Worm (Caenorhabditis elegans) whole organism, mixed stage, embryonic: ENCODE data around the gene fbxb-24.

Source experiments
- M03D4.4 ChIP-seq: sonication (generic microtip); optimal IDR thresholded peaks from 2 replicates; lab custom pipeline; 2017; ENCODE audit warnings: mild to moderate bottlenecking, missing genetic modification characterization, missing compliant biosample characterization
- bed-3 ChIP-seq: fragments of 200-800 bp; sonication (Bioruptor generic); optimal IDR thresholded peaks from 3 replicates; lab custom pipeline; 2018; ENCODE audit warnings: mild to moderate bottlenecking, missing genetic modification characterization, moderate library complexity, missing compliant biosample characterization
- blmp-1 ChIP-seq: fragments of 150-350 bp; optimal IDR thresholded peaks from 2 replicates; lab custom pipeline; 2014; ENCODE audit warnings: missing biosample characterization, missing genetic modification characterization
- ceh-39 ChIP-seq: fragments of 150-350 bp; optimal IDR thresholded peaks from 2 replicates; lab custom pipeline; 2014; ENCODE audit warnings: missing biosample characterization, missing genetic modification characterization
- ceh-43 ChIP-seq: fragments of 200-800 bp; sonication (Bioruptor generic); optimal IDR thresholded peaks from 2 replicates; lab custom pipeline; 2018; ENCODE audit warnings: mild to moderate bottlenecking, missing genetic modification characterization, moderate library complexity, missing compliant biosample characterization
- ceh-83 ChIP-seq: fragments of 200-800 bp; sonication (Bioruptor generic); optimal IDR thresholded peaks from 2 replicates; lab custom pipeline; 2018; ENCODE audit warnings: mild to moderate bottlenecking, missing genetic modification characterization, missing compliant biosample characterization
- ces-1 ChIP-seq: fragments of 150-350 bp; optimal IDR thresholded peaks from 2 replicates; lab custom pipeline; 2014; ENCODE audit warnings: missing biosample characterization, missing genetic modification reagents, missing genetic modification characterization
- cnd-1 ChIP-seq: fragments of 200-800 bp; sonication (Bioruptor generic); optimal IDR thresholded peaks from 2 replicates; lab custom pipeline; 2018; ENCODE audit warnings: mild to moderate bottlenecking, missing genetic modification characterization, missing compliant biosample characterization
- drap-1 ChIP-seq: fragments of 200-800 bp; sonication (Bioruptor generic); optimal IDR thresholded peaks from 3 replicates; lab custom pipeline; 2018; ENCODE audit warnings: mild to moderate bottlenecking, missing genetic modification characterization, missing compliant biosample characterization
- elt-1 ChIP-seq: sonication (generic microtip); optimal IDR thresholded peaks from 2 replicates; lab custom pipeline; 2017; ENCODE audit warnings: missing genetic modification characterization, mild to moderate bottlenecking, missing compliant biosample characterization, antibody characterized with exemption, moderate library complexity, borderline replicate concordance; ENCODE audit not compliant: insufficient read depth
- elt-3 ChIP-seq: fragments of 150-350 bp; optimal IDR thresholded peaks from 2 replicates; lab custom pipeline; 2014; ENCODE audit warnings: missing biosample characterization, missing genetic modification characterization
- flh-1 ChIP-seq: fragments of 200-800 bp; sonication (Bioruptor generic); optimal IDR thresholded peaks from 2 replicates; lab custom pipeline; 2018; ENCODE audit warnings: mild to moderate bottlenecking, missing genetic modification characterization, moderate library complexity, missing compliant biosample characterization
- ham-2 ChIP-seq: fragments of 200-800 bp; sonication (Bioruptor generic); optimal IDR thresholded peaks from 2 replicates; lab custom pipeline; 2018; ENCODE audit warnings: mild to moderate bottlenecking, missing genetic modification characterization, missing compliant biosample characterization
- hlh-1 ChIP-seq: fragments of 150-350 bp; optimal IDR thresholded peaks from 2 replicates; lab custom pipeline; 2014; ENCODE audit warnings: missing biosample characterization, missing genetic modification reagents, missing genetic modification characterization
- lin-13 ChIP-seq: fragments of 150-350 bp; optimal IDR thresholded peaks from 2 replicates; lab custom pipeline; 2014; ENCODE audit warnings: missing biosample characterization, missing genetic modification characterization
- lin-32 ChIP-seq: fragments of 200-800 bp; sonication (Bioruptor generic); optimal IDR thresholded peaks from 2 replicates; lab custom pipeline; 2018; ENCODE audit warnings: mild to moderate bottlenecking, missing genetic modification characterization, missing compliant biosample characterization
- lsy-2 ChIP-seq: fragments of 150-350 bp; optimal IDR thresholded peaks from 2 replicates; lab custom pipeline; 2014; ENCODE audit warnings: missing biosample characterization, missing genetic modification characterization
- mab-5 ChIP-seq: fragments of 150-350 bp; optimal IDR thresholded peaks from 2 replicates; lab custom pipeline; 2014; ENCODE audit warnings: missing biosample characterization, missing genetic modification characterization
- mep-1 ChIP-seq: fragments of 150-350 bp; optimal IDR thresholded peaks from 2 replicates; lab custom pipeline; 2017; ENCODE audit warnings: missing biosample characterization, missing genetic modification reagents, missing genetic modification characterization, inconsistent platforms
- mls-2 ChIP-seq: sonication (generic microtip); optimal IDR thresholded peaks from 2 replicates; lab custom pipeline; 2016; ENCODE audit warnings: mild to moderate bottlenecking, missing genetic modification characterization, moderate library complexity, missing compliant biosample characterization
- nhr-12 ChIP-seq: fragments of 150-350 bp; optimal IDR thresholded peaks from 2 replicates; lab custom pipeline; 2014; ENCODE audit warnings: missing biosample characterization, missing genetic modification characterization
- nhr-2 ChIP-seq: fragments of 150-350 bp; optimal IDR thresholded peaks from 2 replicates; lab custom pipeline; 2014; ENCODE audit warnings: missing biosample characterization, missing genetic modification characterization
- nhr-237 ChIP-seq: fragments of 150-350 bp; optimal IDR thresholded peaks from 2 replicates; lab custom pipeline; 2014; ENCODE audit warnings: missing biosample characterization, missing genetic modification characterization
- nhr-28 ChIP-seq: fragments of 150-350 bp; optimal IDR thresholded peaks from 2 replicates; lab custom pipeline; 2014; ENCODE audit warnings: missing biosample characterization, missing genetic modification characterization
- nhr-76 ChIP-seq: sonication (generic microtip); optimal IDR thresholded peaks from 2 replicates; lab custom pipeline; 2017; ENCODE audit warnings: missing biosample characterization, missing genetic modification characterization
- pha-4 ChIP-seq: fragments of 150-350 bp; optimal IDR thresholded peaks from 2 replicates; lab custom pipeline; 2018; ENCODE audit warnings: missing biosample characterization, missing genetic modification reagents, missing genetic modification characterization
- sem-2 ChIP-seq: fragments of 200-800 bp; sonication (Bioruptor generic); optimal IDR thresholded peaks from 2 replicates; lab custom pipeline; 2018; ENCODE audit warnings: mild to moderate bottlenecking, missing genetic modification characterization, missing compliant biosample characterization
- snpc-4 ChIP-seq: fragments of 150-350 bp; optimal IDR thresholded peaks from 2 replicates; lab custom pipeline; 2014; ENCODE audit warnings: missing biosample characterization, missing genetic modification characterization
- sptf-1 ChIP-seq: sonication (generic microtip); optimal IDR thresholded peaks from 2 replicates; lab custom pipeline; 2017; ENCODE audit warnings: mild to moderate bottlenecking, missing genetic modification characterization, moderate library complexity, missing compliant biosample characterization
- tbx-8 ChIP-seq: fragments of 200-800 bp; sonication (Bioruptor generic); optimal IDR thresholded peaks from 2 replicates; lab custom pipeline; 2018; ENCODE audit warnings: mild to moderate bottlenecking, missing genetic modification characterization, moderate library complexity, missing compliant biosample characterization
- unc-120 ChIP-seq: sonication (generic microtip); optimal IDR thresholded peaks from 2 replicates; lab custom pipeline; 2017; ENCODE audit warnings: missing genetic modification characterization, missing compliant biosample characterization; ENCODE audit not compliant: poor library complexity, severe bottlenecking
- unc-39 ChIP-seq: fragments of 150-350 bp; optimal IDR thresholded peaks from 2 replicates; lab custom pipeline; 2014; ENCODE audit warnings: missing biosample characterization, missing genetic modification characterization
- unc-62 ChIP-seq: fragments of 150-350 bp; optimal IDR thresholded peaks from 2 replicates; lab custom pipeline; 2014; ENCODE audit warnings: missing biosample characterization, missing genetic modification reagents, missing genetic modification characterization
- zip-8 ChIP-seq: fragments of 150-350 bp; optimal IDR thresholded peaks from 2 replicates; lab custom pipeline; 2014; ENCODE audit warnings: missing biosample characterization, missing genetic modification characterization
- ztf-11 ChIP-seq: fragments of 150-350 bp; optimal IDR thresholded peaks from 2 replicates; lab custom pipeline; 2014; ENCODE audit warnings: missing biosample characterization, missing genetic modification characterization

Gene fbxb-24

ce11 chrIII:11918247-11918769 is 9.5 kb downstream of the fbxb-24 start, which contains the start of gene znf-593:
Gene znf-593 (minus strand): TSS chrIII:11918719.
- no peak for TF ChIP-seq unc-62 (GFP tag; lab: Kevin White, UChicago)
- TF ChIP-seq ceh-43 (GFP tag; lab: Kevin White, UChicago) = no peak
- peak; percentile 6 for TF ChIP-seq lin-13 (tag; lab: Kevin White, UChicago)
- TF ChIP-seq ham-2 = no peak
- peak; percentile 29 for TF ChIP-seq cnd-1
- no peak for TF ChIP-seq flh-1 (GFP tag; lab: Kevin White, UChicago)
- no peak for TF ChIP-seq zip-8 (tag; lab: Kevin White, UChicago)
- no peak for TF ChIP-seq drap-1 (GFP tag; lab: Kevin White, UChicago)
- no peak for TF ChIP-seq snpc-4
- TF ChIP-seq blmp-1 (tag; lab: Kevin White, UChicago) = no peak
- TF ChIP-seq ceh-83 (GFP tag; lab: Kevin White, UChicago) = peak; percentile 58
- TF ChIP-seq sptf-1 (tag; lab: Kevin White, UChicago) = peak; percentile 56
- peak; percentile 12 for TF ChIP-seq unc-120
- TF ChIP-seq M03D4.4 = peak; percentile 7
- TF ChIP-seq elt-3 = no peak
- no peak for TF ChIP-seq tbx-8 (GFP tag; lab: Kevin White, UChicago)
- TF ChIP-seq mep-1 (tag; lab: Kevin White, UChicago) = no peak
- no peak for TF ChIP-seq nhr-2
- TF ChIP-seq ceh-39 (tag; lab: Kevin White, UChicago) = no peak
- TF ChIP-seq mls-2 (tag; lab: Kevin White, UChicago) = no peak
- no peak for TF ChIP-seq ces-1 (GFP tag; lab: Kevin White, UChicago)
- TF ChIP-seq hlh-1 = no peak
- no peak for TF ChIP-seq unc-39 (tag; lab: Kevin White, UChicago)
- no peak for TF ChIP-seq mab-5
- TF ChIP-seq nhr-28 = no peak
- TF ChIP-seq nhr-76 (tag; lab: Kevin White, UChicago) = no peak
- TF ChIP-seq, all 35 proteins: peak for 6

DNA sequence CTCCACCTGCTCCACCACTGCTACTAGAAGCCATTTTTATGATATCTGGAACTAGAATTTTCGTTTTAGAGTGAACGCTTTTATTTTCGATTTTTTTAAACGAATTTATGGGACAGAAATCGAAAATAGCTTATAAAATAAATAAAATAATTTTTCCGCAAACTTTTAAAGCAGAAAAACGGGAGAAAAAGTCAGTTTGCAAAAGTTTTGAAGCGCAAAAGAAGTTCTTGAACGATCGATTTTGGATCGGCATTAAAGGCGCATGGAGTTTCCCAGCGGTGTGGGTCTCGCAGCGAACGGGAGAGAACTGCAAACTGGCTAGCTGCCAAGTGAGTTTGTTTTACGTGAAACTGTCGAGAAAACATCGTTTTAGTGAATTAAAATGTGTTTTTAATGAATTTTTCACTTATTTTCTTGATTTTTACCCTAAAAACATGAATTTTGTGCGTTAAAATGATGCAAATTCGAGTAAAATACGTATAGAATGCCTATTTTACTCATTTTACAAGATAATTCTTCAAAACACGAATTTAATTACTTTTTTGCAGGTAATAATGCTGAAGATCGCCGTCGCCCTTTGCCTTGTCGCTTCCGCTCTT is 11.5 kb downstream of the fbxb-24 start, which contains the start of the genes ccf-1 and trap-4:
Gene ccf-1 (minus strand): TSS at position 51 of the 599 bp plus-strand sequence.
Gene trap-4 (plus strand): TSS at position 549 of the 599 bp plus-strand sequence.
- TF ChIP-seq lin-32 (no peak), bed-3 (no peak), ceh-43 (GFP tag; lab: Kevin White, UChicago) (no peak), unc-62 (GFP tag; lab: Kevin White, UChicago) (no peak), zip-8 (tag; lab: Kevin White, UChicago) (no peak), nhr-237 (tag; lab: Kevin White, UChicago) (no peak), M03D4.4 (no peak), unc-120 (peak; percentile 36), nhr-28 (no peak), pha-4 (peak; percentile 29), ceh-39 (tag; lab: Kevin White, UChicago) (peak; percentile 27), hlh-1 (peak; percentile 13), nhr-76 (tag; lab: Kevin White, UChicago) (no peak), flh-1 (GFP tag; lab: Kevin White, UChicago) (no peak), ham-2 (no peak), blmp-1 (tag; lab: Kevin White, UChicago) (peak; percentile 30), tbx-8 (GFP tag; lab: Kevin White, UChicago) (no peak), elt-1 (tag; lab: Kevin White, UChicago) (no peak), nhr-2 (no peak), nhr-12 (no peak), drap-1 (GFP tag; lab: Kevin White, UChicago) (no peak), lin-13 (tag; lab: Kevin White, UChicago) (peak; percentile 33), unc-39 (tag; lab: Kevin White, UChicago) (no peak), snpc-4 (no peak), ztf-11 (tag; lab: Kevin White, UChicago) (no peak), sem-2 (GFP tag; lab: Kevin White, UChicago) (no peak), mls-2 (tag; lab: Kevin White, UChicago) (no peak), ces-1 (GFP tag; lab: Kevin White, UChicago) (peak; percentile 37), elt-3 (no peak), cnd-1 (no peak), mep-1 (tag; lab: Kevin White, UChicago) (peak; percentile 36), lsy-2 (tag; lab: Kevin White, UChicago) (peak; percentile 30), sptf-1 (tag; lab: Kevin White, UChicago) (no peak), ceh-83 (GFP tag; lab: Kevin White, UChicago) (no peak), mab-5 (no peak)
